Worm (Caenorhabditis elegans): ENCODE measurements around the gene scvp-1.
A peak's percentile ranks its signal among the peaks of the same experiment; 100 is the strongest.

Gene scvp-1

ce11 chrV:10909959-10910358 lies 21.1 kb downstream of the scvp-1 start:
- TF ChIP-seq nhr-237 (tag; optimal IDR thresholded peaks at IDR 0.05) (no peak), lin-15B (tag; optimal IDR thresholded peaks at IDR 0.05) (no peak)

- TF ChIP-seq pha-4 (tag; optimal IDR thresholded peaks at IDR 0.05) (no peak), elt-1 (tag; optimal IDR thresholded peaks at IDR 0.05) (peak; percentile 86)
These were observed 22.0 kb downstream of the scvp-1 start, which contains the start of gene zzz-1 for ce11 chrV:10909071-10909470. Gene zzz-1 (minus strand): TSS chrV:10909171.

- TF ChIP-seq egl-5 (tag; optimal IDR thresholded peaks at IDR 0.05), result no peak
- no peak for TF ChIP-seq nhr-43 (tag; optimal IDR thresholded peaks at IDR 0.05; ENCODE audit: poor library complexity, severe bottlenecking)
- TF ChIP-seq sea-2 (GFP tag; optimal IDR thresholded peaks at IDR 0.05), result no peak
- no peak for TF ChIP-seq lin-15B (tag; optimal IDR thresholded peaks at IDR 0.05)
- no peak for TF ChIP-seq tbx-2 (tag; optimal IDR thresholded peaks at IDR 0.05)
- TF ChIP-seq unc-39 (tag; optimal IDR thresholded peaks at IDR 0.05), result no peak
- TF ChIP-seq lin-39 (tag; optimal IDR thresholded peaks at IDR 0.05), result peak; percentile 52
- no peak for TF ChIP-seq nhr-76 (tag; optimal IDR thresholded peaks at IDR 0.05)
- no peak for TF ChIP-seq skn-1 (tag; optimal IDR thresholded peaks at IDR 0.05)
- TF ChIP-seq fkh-10 (GFP tag; optimal IDR thresholded peaks at IDR 0.05), result peak; percentile 52
- peak; percentile 48 for TF ChIP-seq hmg-11 (tag; optimal IDR thresholded peaks at IDR 0.05)
- no peak for TF ChIP-seq daf-12 (tag; optimal IDR thresholded peaks at IDR 0.05)
- TF ChIP-seq jun-1 (tag; optimal IDR thresholded peaks at IDR 0.05), result no peak
- TF ChIP-seq nfya-1 (tag; optimal IDR thresholded peaks at IDR 0.05; ENCODE audit: insufficient read depth), result peak; percentile 39
These were observed 26.3 kb downstream of the scvp-1 start for ce11 chrV:10904795-10905194.

ce11 chrV:10903748-10904147 lies 27.3 kb downstream of the scvp-1 start, which contains the start of gene F32D8.15:
Gene F32D8.15 (plus strand): TSS chrV:10904048.
- TF ChIP-seq pqm-1 (tag; optimal IDR thresholded peaks at IDR 0.05) (no peak), fos-1 (tag; optimal IDR thresholded peaks at IDR 0.05) (no peak), ceh-9 (tag; optimal IDR thresholded peaks at IDR 0.05) (no peak), nhr-237 (tag; optimal IDR thresholded peaks at IDR 0.05) (no peak), unc-39 (tag; optimal IDR thresholded peaks at IDR 0.05) (no peak), ZK546.5 (tag; optimal IDR thresholded peaks at IDR 0.05) (no peak), egl-27 (tag; optimal IDR thresholded peaks at IDR 0.05) (no peak), ztf-4 (tag; optimal IDR thresholded peaks at IDR 0.05) (no peak), ztf-11 (tag; optimal IDR thresholded peaks at IDR 0.05) (no peak), eor-1 (tag; optimal IDR thresholded peaks at IDR 0.05) (no peak), nhr-43 (tag; optimal IDR thresholded peaks at IDR 0.05; ENCODE audit: poor library complexity, severe bottlenecking) (no peak), tbx-2 (tag; optimal IDR thresholded peaks at IDR 0.05) (no peak), skn-1 (tag; optimal IDR thresholded peaks at IDR 0.05) (no peak), zag-1 (tag; optimal IDR thresholded peaks at IDR 0.05) (no peak), nfya-1 (tag; optimal IDR thresholded peaks at IDR 0.05; ENCODE audit: insufficient read depth) (no peak), lsy-12 (tag; optimal IDR thresholded peaks at IDR 0.05) (no peak), ceh-16 (tag; optimal IDR thresholded peaks at IDR 0.05) (no peak)

- no peak for TF ChIP-seq lsy-12 (tag; optimal IDR thresholded peaks at IDR 0.05)
These were observed 28.4 kb downstream of the scvp-1 start, which contains the start of gene F32D8.8 for ce11 chrV:10902682-10903081. Gene F32D8.8 (minus strand): TSS chrV:10902782.

ce11 chrV:10901125-10901524 lies 30.0 kb downstream of the scvp-1 start, which contains the start of gene spp-16:
Gene spp-16 (minus strand): TSS chrV:10901303.
- TF ChIP-seq pqm-1 (tag; optimal IDR thresholded peaks at IDR 0.05), result peak; percentile 25
- TF ChIP-seq elt-2 (tag; optimal IDR thresholded peaks at IDR 0.05), result peak; percentile 56
- no peak for TF ChIP-seq nhr-23 (tag; optimal IDR thresholded peaks at IDR 0.05)

- TF ChIP-seq egl-27 (tag; optimal IDR thresholded peaks at IDR 0.05) (no peak), elt-1 (tag; optimal IDR thresholded peaks at IDR 0.05) (peak; percentile 29), nhr-25 (tag; optimal IDR thresholded peaks at IDR 0.05) (peak; percentile 54)
These were observed 32.5 kb downstream of the scvp-1 start for ce11 chrV:10898629-10899028.

Measured in whole organism, L3 larva.